Worm (Caenorhabditis elegans) whole organism, late embryonic: Measurements from ENCODE around the gene F09F9.2.

Experiments
- C38D4.7 ChIP-seq: fragments of 200-800 bp; sonication (Bioruptor generic); optimal IDR thresholded peaks from 2 replicates; lab custom pipeline; 2018; ENCODE audit warnings: mild to moderate bottlenecking, missing genetic modification characterization, moderate library complexity, missing compliant biosample characterization
- Y22D7AL.16 ChIP-seq: sonication (generic microtip); optimal IDR thresholded peaks from 2 replicates; lab custom pipeline; 2016; ENCODE audit warnings: missing genetic modification characterization, missing compliant biosample characterization
- ahr-1 ChIP-seq: sonication (generic microtip); optimal IDR thresholded peaks from 2 replicates; lab custom pipeline; 2016; ENCODE audit warnings: missing genetic modification characterization, missing compliant biosample characterization
- ama-1 ChIP-seq: fragments of 150-350 bp; optimal IDR thresholded peaks from 2 replicates; lab custom pipeline; 2014
- ceh-14 ChIP-seq: sonication (generic microtip); optimal IDR thresholded peaks from 2 replicates; lab custom pipeline; 2016; ENCODE audit warnings: missing genotype, missing genetic modification characterization, missing compliant biosample characterization
- ceh-9 ChIP-seq: sonication (generic microtip); optimal IDR thresholded peaks from 2 replicates; lab custom pipeline; 2016; ENCODE audit warnings: mild to moderate bottlenecking, missing genetic modification characterization, inconsistent platforms, missing compliant biosample characterization
- eyg-1 ChIP-seq: sonication (generic microtip); optimal IDR thresholded peaks from 2 replicates; lab custom pipeline; 2016; ENCODE audit warnings: missing genotype, missing genetic modification characterization, missing compliant biosample characterization
- npax-4 ChIP-seq: sonication (generic microtip); optimal IDR thresholded peaks from 2 replicates; lab custom pipeline; 2016; ENCODE audit warnings: missing genetic modification characterization, missing compliant biosample characterization
- pha-4 ChIP-seq: fragments of 150-350 bp; optimal IDR thresholded peaks from 2 replicates; lab custom pipeline; 2018; ENCODE audit warnings: missing biosample characterization, missing genetic modification reagents, missing genetic modification characterization

- TF ChIP-seq pha-4 (tag; lab: Kevin White, UChicago) (no peak), ahr-1 (no peak), eyg-1 (tag; lab: Kevin White, UChicago) (no peak), Y22D7AL.16 (tag; lab: Kevin White, UChicago) (no peak), npax-4 (no peak), ceh-14 (tag; lab: Kevin White, UChicago) (no peak), ama-1 (no peak), ceh-9 (tag; lab: Kevin White, UChicago) (no peak), C38D4.7 (GFP tag; lab: Kevin White, UChicago) (no peak)
Observed at ce11 chrX:4079264-4079663, 32.0 kb downstream of the F09F9.2 start, which contains the start of gene T06F4.1.
